Fruit fly (Drosophila melanogaster) whole organism, wandering third instar larva: ENCODE results near the gene pix.

ENCODE experiments used
- Abd-B ChIP-seq: fragments of >200 bp; optimal IDR thresholded peaks from 2 replicates; lab custom pipeline; 2017; ENCODE audit warnings: missing biosample characterization, missing genetic modification characterization
- CG32264 ChIP-seq: fragments of 200-800 bp; sonication (Bioruptor generic); optimal IDR thresholded peaks from 2 replicates; lab custom pipeline; 2016; ENCODE audit warnings: missing biosample characterization, missing genetic modification characterization
- CG9705 ChIP-seq: fragments of 200-800 bp; sonication (Bioruptor generic); optimal IDR thresholded peaks from 2 replicates; lab custom pipeline; 2018; ENCODE audit warnings: missing biosample characterization, mild to moderate bottlenecking, missing genetic modification characterization
- Dfd ChIP-seq: fragments of >200 bp; optimal IDR thresholded peaks from 2 replicates; lab custom pipeline; 2017; ENCODE audit warnings: missing biosample characterization, missing genetic modification characterization
- Dif ChIP-seq: fragments of 200-275, 200-300 bp; sonication (Bioruptor generic); optimal IDR thresholded peaks from 2 replicates; lab custom pipeline; 2018; ENCODE audit warnings: missing biosample characterization, missing genetic modification characterization; ENCODE audit not compliant: partially characterized antibody
- GATAd ChIP-seq: sonication (Bioruptor generic); optimal IDR thresholded peaks from 2 replicates; lab custom pipeline; 2016; ENCODE audit warnings: missing biosample characterization, missing genetic modification characterization
- HLH106 ChIP-seq: fragments of 200-800 bp; optimal IDR thresholded peaks from 3 replicates; lab custom pipeline; 2019; ENCODE audit warnings: missing biosample characterization, mild to moderate bottlenecking, missing genetic modification characterization, moderate library complexity
- Hnf4 ChIP-seq: fragments of 200-800 bp; sonication (Bioruptor generic); optimal IDR thresholded peaks from 2 replicates; lab custom pipeline; 2016; ENCODE audit warnings: missing biosample characterization, mild to moderate bottlenecking, missing genetic modification characterization
- Hr78 ChIP-seq: fragments of >200 bp; optimal IDR thresholded peaks from 2 replicates; lab custom pipeline; 2017; ENCODE audit warnings: missing biosample characterization, missing genetic modification characterization
- Hr83 ChIP-seq: fragments of 200-300 bp; sonication (Bioruptor generic); optimal IDR thresholded peaks from 2 replicates; lab custom pipeline; 2016; ENCODE audit warnings: missing biosample characterization, mild to moderate bottlenecking, missing genetic modification characterization, moderate library complexity; ENCODE audit not compliant: poor library complexity, severe bottlenecking
- Mio ChIP-seq: sonication (Bioruptor generic); optimal IDR thresholded peaks from 2 replicates; lab custom pipeline; 2016; ENCODE audit warnings: missing biosample characterization, missing genetic modification characterization
- Myc ChIP-seq: fragments of >200 bp; optimal IDR thresholded peaks from 2 replicates; lab custom pipeline; 2017
- N ChIP-seq: fragments of >200 bp; optimal IDR thresholded peaks from 2 replicates; lab custom pipeline; 2018; ENCODE audit warnings: missing biosample characterization, missing external identifiers, missing genetic modification characterization
- OdsH ChIP-seq: fragments of 200-800 bp; sonication (Bioruptor generic); optimal IDR thresholded peaks from 2 replicates; lab custom pipeline; 2016; ENCODE audit warnings: missing biosample characterization, mild to moderate bottlenecking, missing genetic modification characterization
- Rel ChIP-seq, 2 experiments: fragments of 200-800 bp; sonication (Bioruptor generic) in 1 of 2; optimal IDR thresholded peaks; 2 replicates in 1 of 2; 3 replicates in 1 of 2; lab custom pipeline; 2016 to 2019; ENCODE audit warnings: mild to moderate bottlenecking in 2 of 2, missing biosample characterization in 2 of 2, missing genetic modification characterization in 2 of 2, moderate library complexity in 1 of 2
- Sp1 ChIP-seq: fragments of 200-800 bp; sonication (Bioruptor generic); optimal IDR thresholded peaks from 3 replicates; lab custom pipeline; 2019; ENCODE audit warnings: missing biosample characterization, mild to moderate bottlenecking, missing genetic modification characterization, moderate library complexity
- br ChIP-seq: fragments of 200-800 bp; sonication (Bioruptor generic); optimal IDR thresholded peaks from 2 replicates; lab custom pipeline; 2016; ENCODE audit warnings: missing biosample characterization, missing genetic modification characterization
- brk ChIP-seq: fragments of 200-800 bp; sonication (Bioruptor generic); optimal IDR thresholded peaks from 2 replicates; lab custom pipeline; 2016; ENCODE audit warnings: missing biosample characterization, mild to moderate bottlenecking, missing genetic modification characterization
- dmrt93B ChIP-seq: fragments of 200-800 bp; sonication (Bioruptor generic); optimal IDR thresholded peaks from 2 replicates; lab custom pipeline; 2018; ENCODE audit warnings: missing biosample characterization, mild to moderate bottlenecking, missing genetic modification characterization
- dsf ChIP-seq: sonication (Bioruptor generic); optimal IDR thresholded peaks from 2 replicates; lab custom pipeline; 2016; ENCODE audit warnings: missing biosample characterization, missing genetic modification characterization, borderline replicate concordance
- ey ChIP-seq: fragments of 200-800 bp; sonication (Bioruptor generic); optimal IDR thresholded peaks from 2 replicates; lab custom pipeline; 2016; ENCODE audit warnings: missing biosample characterization, missing genetic modification characterization
- foxo ChIP-seq, 2 experiments: fragments of 200-800 bp; sonication (Bioruptor generic); optimal IDR thresholded peaks; 2 replicates in 1 of 2; 3 replicates in 1 of 2; lab custom pipeline; 2016 to 2017; ENCODE audit warnings: missing biosample characterization in 2 of 2, missing genetic modification characterization in 2 of 2
- fru ChIP-seq: fragments of 200-800 bp; sonication (Bioruptor generic); optimal IDR thresholded peaks from 3 replicates; lab custom pipeline; 2016; ENCODE audit warnings: missing biosample characterization, mild to moderate bottlenecking, missing genetic modification characterization
- h ChIP-seq: fragments of 200-800 bp; sonication (Bioruptor generic); optimal IDR thresholded peaks from 3 replicates; lab custom pipeline; 2016; ENCODE audit warnings: missing biosample characterization, mild to moderate bottlenecking, missing genetic modification characterization
- lola ChIP-seq: fragments of >200 bp; optimal IDR thresholded peaks from 2 replicates; lab custom pipeline; 2017; ENCODE audit warnings: missing biosample characterization, missing genetic modification characterization
- pan ChIP-seq: fragments of >200 bp; optimal IDR thresholded peaks from 2 replicates; lab custom pipeline; 2017
- psq ChIP-seq: fragments of 200-800 bp; sonication (Bioruptor generic); optimal IDR thresholded peaks from 3 replicates; lab custom pipeline; 2017; ENCODE audit warnings: missing biosample characterization, mild to moderate bottlenecking, missing genetic modification characterization, moderate library complexity
- rgr ChIP-seq: fragments of 200-800 bp; sonication (Bioruptor generic); optimal IDR thresholded peaks from 3 replicates; lab custom pipeline; 2016; ENCODE audit warnings: missing biosample characterization, mild to moderate bottlenecking, missing genetic modification characterization
- sage ChIP-seq: fragments of 200-800 bp; sonication (Bioruptor generic); optimal IDR thresholded peaks from 2 replicates; lab custom pipeline; 2016; ENCODE audit warnings: missing biosample characterization, mild to moderate bottlenecking, missing genetic modification characterization
- sv ChIP-seq: fragments of 200-800 bp; sonication (Bioruptor generic); optimal IDR thresholded peaks from 3 replicates; lab custom pipeline; 2016; ENCODE audit warnings: missing biosample characterization, missing genetic modification characterization
- tai ChIP-seq: sonication (Bioruptor generic); optimal IDR thresholded peaks from 2 replicates; lab custom pipeline; 2016; ENCODE audit warnings: missing biosample characterization, missing genetic modification characterization
- usp ChIP-seq: fragments of >200 bp; optimal IDR thresholded peaks from 2 replicates; lab custom pipeline; 2017; ENCODE audit warnings: missing biosample characterization, missing genetic modification characterization
- woc ChIP-seq: sonication (Bioruptor generic); optimal IDR thresholded peaks from 2 replicates; lab custom pipeline; 2016; ENCODE audit warnings: missing biosample characterization, mild to moderate bottlenecking, missing genetic modification characterization

The pix gene

DNA sequence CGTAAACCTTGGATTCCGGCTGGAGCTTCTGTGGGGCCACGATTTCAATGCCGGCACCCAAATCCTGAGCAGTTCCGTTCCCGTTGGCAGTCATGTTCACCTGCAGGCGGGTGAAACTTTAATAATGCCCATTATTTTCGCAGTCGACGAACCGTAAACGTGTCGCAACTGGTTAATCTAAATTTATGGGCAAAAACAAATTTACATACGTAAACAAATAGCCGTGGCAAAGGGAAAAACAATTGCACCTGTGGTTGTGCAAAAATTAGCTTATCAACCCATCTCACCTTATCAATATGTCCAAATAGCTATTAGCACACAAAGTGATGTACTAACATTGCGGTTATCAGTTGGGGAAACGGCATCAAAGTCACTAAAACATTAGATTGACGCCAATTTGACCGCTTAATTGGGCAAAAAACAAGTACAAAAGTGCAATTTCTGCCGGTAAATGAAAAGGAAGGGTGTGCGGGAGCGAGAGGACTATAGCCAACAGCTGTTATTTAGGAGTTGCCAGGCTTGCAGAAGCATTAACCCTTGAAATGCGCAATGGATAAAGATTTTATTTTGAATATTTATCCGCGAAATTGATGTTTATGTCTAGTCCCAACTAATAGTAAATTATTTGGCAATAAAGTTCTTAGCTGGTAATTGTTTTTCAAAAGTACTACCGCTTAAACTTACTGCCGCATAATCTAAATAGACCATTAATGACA, 10.7 kb upstream of the pix start:
- peak in 1 of 2 experiments; percentile 41 for TF ChIP-seq foxo (GFP tag; optimal IDR thresholded peaks at IDR 0.05; lab: Kevin White, UChicago)
- TF ChIP-seq HLH106 (tag; lab: Kevin White, UChicago): peak; percentile 32
- TF ChIP-seq woc: peak; percentile 25
- TF ChIP-seq CG32264 (GFP tag; lab: Kevin White, UChicago): no peak
- TF ChIP-seq ey (GFP tag; lab: Kevin White, UChicago): no peak
- TF ChIP-seq Sp1 (GFP tag; lab: Kevin White, UChicago): peak; percentile 2
- TF ChIP-seq usp (GFP tag; lab: Kevin White, UChicago): no peak
- TF ChIP-seq br: peak; percentile 26
- no peak for TF ChIP-seq Hnf4
- TF ChIP-seq tai (GFP tag; lab: Kevin White, UChicago): no peak
- no peak for TF ChIP-seq sv
- TF ChIP-seq Rel (GFP tag; optimal IDR thresholded peaks at IDR 0.05; lab: Kevin White, UChicago): no peak
- TF ChIP-seq Rel (tag; optimal IDR thresholded peaks at IDR 0.05; lab: Kevin White, UChicago): no peak
- TF ChIP-seq dmrt93B (GFP tag; lab: Kevin White, UChicago): no peak
- no peak for TF ChIP-seq dsf (GFP tag; lab: Kevin White, UChicago)
- TF ChIP-seq rgr (GFP tag; lab: Kevin White, UChicago): peak; percentile 8
- no peak for TF ChIP-seq GATAd (GFP tag; lab: Kevin White, UChicago)
- TF ChIP-seq Hr83 (GFP tag; lab: Kevin White, UChicago): peak; percentile 38
- TF ChIP-seq brk (GFP tag; lab: Kevin White, UChicago): no peak
- TF ChIP-seq sage: no peak
- TF ChIP-seq Dfd (GFP tag; lab: Kevin White, UChicago): no peak
- no peak for TF ChIP-seq OdsH (GFP tag; lab: Kevin White, UChicago)
- no peak for TF ChIP-seq lola (GFP tag; lab: Kevin White, UChicago)
- no peak for TF ChIP-seq Abd-B
- TF ChIP-seq Myc (lab: Kevin White, UChicago): no peak
- no peak for TF ChIP-seq CG9705
- no peak for TF ChIP-seq pan (lab: Kevin White, UChicago)
- peak; percentile 52 for TF ChIP-seq h (GFP tag; lab: Kevin White, UChicago)
- no peak for TF ChIP-seq Hr78 (GFP tag; lab: Kevin White, UChicago)
- TF ChIP-seq Dif: no peak
- no peak for TF ChIP-seq Mio (GFP tag; lab: Kevin White, UChicago)
- TF ChIP-seq, all 38 proteins: peak for 8

DNA sequence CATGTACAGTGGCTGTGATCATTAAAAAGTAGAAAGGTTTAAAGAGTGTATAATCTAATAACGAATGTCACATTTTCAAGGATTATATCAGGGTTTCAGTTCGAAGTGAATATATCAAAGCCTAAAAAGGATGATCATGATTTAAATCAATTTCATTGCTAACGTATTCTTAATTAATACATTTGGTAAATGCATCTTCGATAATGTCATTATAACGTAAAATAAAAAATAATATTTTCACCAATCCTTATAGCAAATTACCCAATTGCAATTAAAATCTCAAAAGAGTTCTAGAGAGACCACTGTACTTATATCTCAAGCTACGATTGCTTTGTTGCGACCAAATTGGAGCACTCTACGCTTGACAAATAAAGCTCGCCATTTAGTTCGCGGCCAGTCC, 7.5 kb upstream of the pix start:
- TF ChIP-seq HLH106 (tag; lab: Kevin White, UChicago) (peak; percentile 15), h (GFP tag; lab: Kevin White, UChicago) (peak; percentile 12), dsf (GFP tag; lab: Kevin White, UChicago) (no peak), foxo (GFP tag; optimal IDR thresholded peaks at IDR 0.05; lab: Kevin White, UChicago) (peak in 1 of 2 experiments; percentile 26), sv (no peak)

DNA sequence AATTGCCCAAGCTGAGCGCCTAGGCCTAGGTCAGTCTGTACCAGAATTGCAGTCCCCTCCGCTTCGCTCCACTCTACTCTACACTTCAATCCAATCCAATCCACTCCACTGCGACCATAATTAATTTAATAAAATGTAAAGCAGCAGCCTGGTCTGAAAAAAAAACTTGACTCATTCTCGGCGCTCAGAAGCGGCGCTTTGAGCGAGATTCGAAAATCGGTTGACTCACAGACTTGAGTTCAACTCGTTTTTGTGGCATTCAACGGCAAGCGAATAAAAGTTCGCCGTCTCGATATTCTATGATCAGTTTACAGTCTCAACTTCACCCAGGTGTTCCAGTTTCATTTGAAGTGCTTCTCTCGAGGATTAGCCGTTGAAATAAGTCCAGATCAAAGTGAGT, 6.9 kb upstream of the pix start, which contains the start of gene CG13314:
TSS of gene CG13314 (plus strand) at position 301 of the 400 bp plus-strand sequence.
- no peak for TF ChIP-seq h (GFP tag; lab: Kevin White, UChicago)

DNA sequence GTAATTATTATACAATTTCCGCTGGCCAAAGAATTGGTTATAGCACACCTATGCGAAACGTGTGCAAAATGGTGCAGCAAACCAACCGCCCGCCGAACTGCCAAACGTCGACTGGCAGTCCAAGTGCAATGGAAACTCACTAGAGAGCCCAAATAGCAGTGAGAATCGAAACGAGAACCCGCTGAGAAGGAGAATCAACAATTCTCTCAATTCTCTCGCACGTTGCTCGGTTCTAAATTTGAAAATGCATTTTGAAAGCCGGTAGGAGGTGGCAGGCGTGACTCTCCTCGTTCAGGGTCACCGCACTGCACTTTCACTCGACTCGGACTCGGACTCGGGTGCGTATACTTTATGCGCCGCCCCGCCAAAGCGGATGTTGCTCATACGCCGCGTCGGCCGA, 5.2 kb upstream of the pix start, which contains the start of gene CG5644:
TSS of gene CG5644 (minus strand) at position 101 of the 400 bp plus-strand sequence.
- TF ChIP-seq dmrt93B (GFP tag; lab: Kevin White, UChicago) (no peak), fru (GFP tag; lab: Kevin White, UChicago) (no peak), foxo (GFP tag; optimal IDR thresholded peaks at IDR 0.05; lab: Kevin White, UChicago) (no peak), psq (GFP tag; lab: Kevin White, UChicago) (no peak), CG32264 (GFP tag; lab: Kevin White, UChicago) (no peak), lola (GFP tag; lab: Kevin White, UChicago) (no peak), sage (no peak), Mio (GFP tag; lab: Kevin White, UChicago) (no peak), Sp1 (GFP tag; lab: Kevin White, UChicago) (no peak), Dfd (GFP tag; lab: Kevin White, UChicago) (no peak), Hnf4 (no peak), br (no peak), N (GFP tag; lab: Kevin White, UChicago) (no peak), OdsH (GFP tag; lab: Kevin White, UChicago) (no peak), usp (GFP tag; lab: Kevin White, UChicago) (no peak), tai (GFP tag; lab: Kevin White, UChicago) (no peak), sv (no peak), ey (GFP tag; lab: Kevin White, UChicago) (no peak)
- TF ChIP-seq, all 38 proteins: peak for 0
